Fruit fly (Drosophila melanogaster) ovary, adult (tissue): ENCODE data around the gene CG14190.

Experiments used
- CG17801 ChIP-seq: fragments of 200-800 bp; optimal IDR thresholded peaks from 2 replicates; lab custom pipeline; 2019; ENCODE audit warnings: missing biosample characterization, mild to moderate bottlenecking, missing genetic modification characterization, moderate library complexity; ENCODE audit not compliant: partially characterized antibody

CG14190 gene

DNA sequence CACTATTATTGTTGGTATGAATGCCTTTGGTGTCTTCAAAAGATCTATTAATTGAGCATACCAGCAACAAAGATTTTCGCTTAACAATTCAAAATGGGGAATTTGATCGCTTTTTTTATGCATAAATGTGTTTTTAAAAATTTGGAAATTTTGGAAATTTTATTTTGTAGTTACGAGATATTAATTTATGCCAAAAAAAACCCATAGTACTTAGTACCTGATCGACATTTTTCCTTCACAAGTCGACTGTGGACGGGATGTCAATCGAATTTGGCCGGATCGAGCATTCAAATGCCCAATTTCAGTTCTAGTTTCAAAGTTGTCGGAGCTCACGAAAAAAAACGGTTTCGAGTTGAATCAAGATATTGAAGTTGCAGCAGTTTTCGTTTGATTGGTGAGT, at the start of gene CG14190:
Gene CG14190 (plus strand): TSS at position 301 of the 400 bp plus-strand sequence.
- no peak for TF ChIP-seq CG17801 (GFP tag; lab: Kevin White, UChicago)

DNA sequence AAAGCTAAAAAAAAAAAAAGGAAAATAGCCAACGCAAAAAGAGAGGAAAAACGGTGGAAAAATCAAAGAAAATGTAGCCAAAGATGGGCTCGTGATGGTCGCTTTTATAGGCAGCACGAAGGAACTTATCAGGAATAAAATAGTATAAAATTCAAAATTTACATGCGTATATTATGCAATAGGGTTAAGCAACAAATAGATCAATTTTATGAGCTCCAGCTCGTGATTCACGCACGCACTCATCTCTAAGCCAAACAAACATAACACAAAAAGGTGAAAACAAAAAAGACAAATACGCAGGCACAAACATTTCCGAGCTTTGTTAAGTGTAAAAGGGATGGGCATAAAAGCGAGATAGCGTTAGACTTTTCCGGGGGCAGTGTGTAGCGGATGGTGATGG, 47.8 kb upstream of the CG14190 start:
- TF ChIP-seq CG17801 (GFP tag; lab: Kevin White, UChicago) = no peak

DNA sequence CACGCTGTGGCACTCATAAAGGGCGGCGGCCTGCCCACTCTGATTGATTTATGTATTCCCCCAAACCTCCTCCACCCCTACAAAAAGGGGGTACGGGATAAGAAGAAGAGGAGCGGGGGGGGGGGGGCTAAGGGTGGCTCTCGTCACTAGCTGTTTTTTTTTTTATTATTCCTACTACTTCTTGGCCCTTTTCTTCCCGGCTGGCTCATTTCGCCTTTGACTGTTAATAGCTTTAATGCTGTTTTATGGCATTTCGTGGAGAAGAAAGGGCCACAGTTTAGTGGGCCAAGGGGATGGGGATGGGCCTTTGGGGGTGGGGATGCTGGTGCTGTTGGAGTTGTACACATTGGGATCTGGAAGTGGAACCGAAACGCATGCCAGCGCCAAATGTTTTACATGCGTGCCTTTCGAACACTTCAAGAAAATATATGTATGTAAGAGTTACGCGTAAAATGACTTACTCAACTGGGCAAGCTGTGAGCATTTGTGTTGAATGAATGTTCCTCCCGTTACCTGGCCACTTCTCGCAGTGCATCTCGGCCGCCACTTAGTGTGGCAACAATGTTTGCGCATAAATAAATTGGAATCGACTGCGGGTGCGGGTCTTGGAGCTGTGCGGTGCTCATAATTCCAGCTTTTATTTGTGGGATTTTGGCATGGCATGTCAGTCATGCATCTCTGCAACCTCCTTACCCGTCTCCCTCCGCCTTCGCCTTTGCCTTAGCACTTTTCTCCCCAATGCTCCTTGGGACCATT, 46.4 kb upstream of the CG14190 start:
- TF ChIP-seq CG17801 (GFP tag; lab: Kevin White, UChicago) = no peak

DNA sequence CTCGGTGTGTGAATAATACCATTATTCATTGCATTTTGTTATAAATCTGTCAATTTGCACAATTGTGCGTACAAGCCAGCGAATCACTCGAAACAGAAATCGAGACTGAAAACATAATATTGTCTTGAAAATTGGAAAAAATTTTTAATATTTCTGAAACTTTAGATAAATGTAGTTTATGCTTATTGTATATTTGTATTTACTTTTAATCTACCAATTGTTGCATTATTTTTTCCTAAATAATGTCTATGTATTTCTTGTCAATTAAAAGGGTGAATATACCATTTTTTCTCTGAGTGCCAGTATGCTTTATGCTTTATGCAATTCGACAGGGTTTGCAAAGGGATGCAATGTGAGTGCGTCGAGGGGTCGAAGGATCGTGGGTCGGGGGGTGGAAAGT, 42.1 kb upstream of the CG14190 start:
- no peak for TF ChIP-seq CG17801 (GFP tag; lab: Kevin White, UChicago)

DNA sequence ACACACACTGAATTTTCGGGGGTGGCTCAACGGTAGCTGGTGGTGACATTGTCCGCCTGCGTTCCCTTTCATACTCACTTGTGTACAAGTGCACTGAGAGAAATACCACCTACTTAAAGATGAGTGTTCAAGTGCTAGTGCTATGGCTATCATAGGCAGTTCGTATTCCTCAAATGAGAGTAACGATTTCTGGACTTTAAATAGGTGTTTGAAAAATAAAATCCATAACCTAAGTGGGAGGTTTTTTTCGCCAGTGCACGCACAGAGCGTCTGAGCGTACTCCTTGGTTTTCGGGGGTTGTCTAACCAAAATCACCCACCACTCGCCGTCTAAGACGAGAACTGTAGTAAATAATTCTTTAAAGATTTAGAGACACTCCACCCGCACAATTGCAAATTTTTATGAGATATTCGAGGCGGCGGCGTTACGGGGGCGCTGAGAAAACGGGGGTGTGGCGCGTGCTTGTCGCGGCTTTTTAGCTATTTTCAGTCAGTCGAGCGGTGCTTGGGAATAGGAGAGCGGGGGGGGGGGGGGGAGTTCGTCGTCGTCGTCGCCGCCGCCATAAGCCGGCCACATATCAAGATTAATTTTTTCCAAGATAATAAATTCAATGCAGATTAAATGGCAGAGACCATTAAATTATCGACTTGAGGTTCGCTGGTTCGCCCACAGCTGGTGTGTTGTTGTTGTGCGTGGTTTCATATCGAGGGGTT, 38.5 kb upstream of the CG14190 start:
- no peak for TF ChIP-seq CG17801 (GFP tag; lab: Kevin White, UChicago)

DNA sequence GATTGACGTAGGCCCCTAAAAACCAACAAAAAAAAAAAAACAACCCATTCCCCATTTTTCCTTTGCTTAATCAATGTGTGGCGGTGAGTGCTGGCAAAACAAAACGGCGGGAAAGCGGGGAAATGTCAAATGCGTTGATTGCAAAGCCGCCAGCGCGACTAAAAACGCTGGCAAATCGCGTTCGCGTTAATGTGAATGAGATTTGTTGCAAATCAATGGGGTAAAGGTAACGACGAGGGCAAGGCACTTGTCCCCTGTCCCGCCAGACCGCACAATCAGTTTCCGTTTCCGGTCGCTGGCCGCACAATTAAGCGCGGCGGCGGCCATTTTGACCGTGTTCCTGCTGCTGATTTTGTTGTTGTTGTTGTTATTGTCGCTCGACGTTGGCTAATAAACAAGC, 36.6 kb upstream of the CG14190 start:
- no peak for TF ChIP-seq CG17801 (GFP tag; lab: Kevin White, UChicago)

DNA sequence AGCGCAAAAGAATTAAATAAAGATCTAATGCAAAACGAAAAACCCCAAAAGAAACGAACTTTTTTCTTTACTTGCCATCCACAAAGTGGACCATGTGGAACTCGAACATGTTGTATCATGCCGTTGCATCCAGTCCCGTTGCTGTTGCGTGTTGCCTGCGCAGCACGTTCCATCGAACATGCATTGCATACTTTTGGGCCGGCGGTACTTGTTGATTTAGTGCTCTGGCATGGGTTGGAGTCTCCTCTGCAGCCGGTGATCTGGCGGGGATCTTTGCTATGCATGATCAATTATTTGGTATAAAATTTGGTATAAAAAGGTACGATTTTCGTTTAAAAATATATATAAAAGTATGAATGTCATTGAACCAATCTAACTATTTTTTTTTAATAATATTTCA, 28.1 kb upstream of the CG14190 start:
- no peak for TF ChIP-seq CG17801 (GFP tag; lab: Kevin White, UChicago)

DNA sequence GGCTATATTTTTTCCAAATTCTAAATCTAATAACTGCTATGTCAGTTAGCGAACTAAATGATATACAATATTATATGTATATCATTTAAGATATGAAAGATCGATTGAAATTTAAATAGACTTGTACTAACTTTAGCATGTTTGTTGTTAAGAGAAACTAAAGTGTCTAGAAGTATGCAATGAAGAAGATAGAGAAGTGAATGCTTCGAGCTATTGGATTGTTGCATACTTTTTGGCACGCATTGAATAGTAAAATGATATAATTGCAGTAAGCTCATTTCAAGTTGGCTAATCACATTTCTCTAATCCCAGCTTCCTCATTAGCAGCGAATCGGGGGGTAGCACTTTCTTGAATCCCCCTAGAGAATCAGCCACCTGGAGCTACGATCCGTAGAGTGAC, 23.0 kb upstream of the CG14190 start:
- TF ChIP-seq CG17801 (GFP tag; lab: Kevin White, UChicago) = no peak

DNA sequence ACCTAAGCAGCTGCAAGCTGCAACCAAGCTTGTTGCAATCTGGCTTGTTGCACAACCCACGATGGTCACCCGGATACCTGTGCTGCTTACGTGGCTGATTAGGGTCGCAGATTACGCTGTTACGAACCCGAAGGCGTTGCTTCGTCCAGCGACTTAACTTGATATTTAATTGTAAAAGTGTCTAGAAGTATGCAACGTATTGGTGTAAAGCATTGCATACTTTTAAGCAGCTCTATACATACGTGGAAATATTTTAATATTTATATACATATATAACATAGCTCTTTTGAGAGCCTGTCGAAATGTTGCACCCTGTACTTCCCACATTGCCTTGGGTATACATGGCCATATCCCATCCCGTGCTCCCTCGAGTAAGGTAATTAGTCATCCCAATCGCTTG, 19.6 kb upstream of the CG14190 start:
- no peak for TF ChIP-seq CG17801 (GFP tag; lab: Kevin White, UChicago)

DNA sequence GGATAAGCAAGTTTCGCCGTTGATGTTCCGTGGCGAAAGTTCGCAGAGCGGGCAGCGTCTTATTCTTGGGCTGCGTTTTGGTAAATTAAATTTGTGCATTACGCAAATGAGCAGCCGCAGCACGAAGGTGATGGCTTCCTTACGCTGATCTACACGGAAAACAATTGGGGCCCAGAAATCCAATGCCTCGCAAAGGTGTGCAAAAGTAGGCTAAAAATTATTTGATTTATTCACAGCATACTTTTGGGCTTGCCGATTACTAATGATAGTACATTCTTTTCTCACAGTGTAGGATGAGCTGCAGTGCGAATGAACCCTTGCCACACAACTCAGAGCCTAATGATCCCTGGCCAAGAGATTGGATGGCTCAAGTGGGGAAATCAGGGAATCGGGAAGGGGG, 16.4 kb upstream of the CG14190 start:
- TF ChIP-seq CG17801 (GFP tag; lab: Kevin White, UChicago) = no peak

DNA sequence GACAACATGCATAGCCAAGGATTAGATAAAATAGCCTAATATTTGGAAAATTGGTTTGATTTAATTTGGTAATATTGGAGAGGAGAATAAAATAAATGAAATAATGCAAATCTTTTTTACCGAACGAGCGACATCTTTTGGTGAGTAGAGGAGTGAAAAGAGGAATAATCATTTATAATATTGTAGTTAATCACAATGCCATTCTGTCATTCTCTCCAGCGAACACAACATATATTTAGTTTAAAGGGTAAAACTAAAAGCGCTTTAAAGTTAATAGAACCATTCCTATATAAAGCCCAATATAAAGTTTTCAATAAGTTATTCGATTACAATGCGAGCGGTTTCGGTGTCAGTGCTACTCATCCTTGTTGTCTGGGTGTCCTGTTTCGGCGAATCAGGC, 6.6 kb upstream of the CG14190 start, which contains the start of gene Diedel3:
Gene Diedel3 (plus strand): TSS at position 301 of the 400 bp plus-strand sequence.
- TF ChIP-seq CG17801 (GFP tag; lab: Kevin White, UChicago) = no peak

DNA sequence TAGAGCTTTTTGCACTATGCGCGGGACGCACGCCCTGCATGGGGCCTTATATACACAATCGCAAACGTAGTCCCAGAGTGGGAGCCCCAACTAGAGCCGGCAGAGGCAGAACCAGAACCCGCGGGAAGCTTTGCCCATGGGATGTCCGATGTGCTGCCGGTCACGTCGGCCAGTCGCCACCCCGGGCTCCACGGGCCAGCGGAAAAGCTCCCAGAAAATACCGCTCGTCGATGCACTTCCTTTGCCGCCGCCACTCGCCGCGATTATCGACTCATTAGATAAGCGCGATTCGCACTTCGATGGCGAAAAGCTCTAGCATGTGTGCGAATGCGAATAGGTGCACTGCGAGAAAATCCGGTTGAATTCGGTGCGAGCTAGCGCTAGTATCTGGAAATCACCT, 12.2 kb downstream of the CG14190 start, which contains the start of gene CG34330:
Gene CG34330 (minus strand): TSS at position 101 of the 400 bp plus-strand sequence.
- no peak for TF ChIP-seq CG17801 (GFP tag; lab: Kevin White, UChicago)

DNA sequence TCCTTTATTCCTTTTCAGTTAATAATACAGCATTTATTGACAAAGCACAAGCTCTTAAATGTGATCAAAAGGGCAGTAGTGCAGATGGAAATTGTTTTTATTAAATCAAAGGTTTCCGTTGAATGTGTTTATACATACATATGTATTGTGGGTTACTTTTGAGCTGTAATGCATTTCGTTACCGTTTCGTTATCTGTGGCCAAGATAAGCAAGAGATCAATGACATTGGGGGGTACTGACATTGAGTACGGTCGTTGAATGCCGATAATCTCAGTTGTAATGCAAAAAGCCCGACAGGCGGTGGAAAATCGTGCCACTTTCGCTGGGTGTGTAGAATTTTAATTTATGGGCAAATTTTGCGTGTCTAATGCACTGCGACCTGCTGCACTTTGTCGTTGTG, 16.3 kb downstream of the CG14190 start:
- no peak for TF ChIP-seq CG17801 (GFP tag; lab: Kevin White, UChicago)

DNA sequence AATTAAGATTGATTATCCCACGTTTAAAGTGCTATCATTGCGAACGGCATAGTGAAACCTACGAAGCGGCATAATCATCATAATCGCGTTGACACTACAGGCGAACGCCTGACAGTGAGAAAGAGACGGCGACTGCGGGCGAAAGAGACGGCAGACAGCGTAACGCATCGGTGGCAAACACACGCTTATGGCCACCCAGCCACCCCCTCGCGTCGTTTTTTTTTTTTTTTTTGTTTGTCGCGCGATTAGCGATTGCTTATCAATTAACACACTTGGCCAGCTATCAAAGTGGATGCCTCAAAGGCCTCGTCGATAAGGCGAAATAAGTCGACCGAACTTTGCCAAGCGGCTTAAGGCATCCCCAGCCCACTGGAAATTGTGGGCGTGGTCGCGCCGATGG, 17.2 kb downstream of the CG14190 start:
- no peak for TF ChIP-seq CG17801 (GFP tag; lab: Kevin White, UChicago)

DNA sequence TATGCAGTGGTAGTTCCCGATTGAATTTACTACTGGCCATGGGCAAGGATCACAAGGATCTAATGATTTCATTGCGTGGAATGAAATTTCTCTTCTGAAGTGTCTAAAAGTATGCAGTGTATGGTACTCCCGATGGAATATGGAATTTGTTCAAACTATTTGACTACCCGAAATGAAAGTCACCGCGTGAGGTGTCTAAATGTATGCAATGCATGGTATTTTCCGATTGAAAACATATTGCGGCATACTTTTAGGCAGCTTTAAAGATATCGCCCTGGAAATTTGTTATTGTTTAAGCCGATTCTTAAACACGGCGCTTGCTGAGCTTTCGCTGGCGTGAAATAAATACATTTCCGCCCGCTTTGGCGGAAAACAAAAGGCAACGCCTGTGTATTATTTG, 17.9 kb downstream of the CG14190 start:
- no peak for TF ChIP-seq CG17801 (GFP tag; lab: Kevin White, UChicago)

DNA sequence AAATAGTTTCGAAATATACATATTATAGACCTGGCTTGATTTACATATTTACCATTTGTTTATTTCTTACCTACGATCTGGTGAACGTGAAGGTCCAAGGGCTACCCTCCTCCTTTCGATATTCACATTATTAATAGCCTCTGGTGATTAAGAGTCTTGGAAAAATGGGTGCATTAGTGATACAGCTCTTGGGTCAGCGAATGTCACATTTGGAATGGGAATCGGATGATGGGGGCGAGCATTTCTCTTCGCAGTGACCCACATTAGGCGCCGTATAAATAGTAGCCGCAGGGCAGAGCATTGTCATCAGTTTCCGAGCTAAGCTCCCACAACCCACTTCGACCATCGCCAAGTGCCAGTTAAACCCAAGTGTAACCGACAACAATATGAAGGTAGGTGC, 20.7 kb downstream of the CG14190 start, which contains the start of gene CG7406:
Gene CG7406 (plus strand): TSS at position 301 of the 400 bp plus-strand sequence.
- no peak for TF ChIP-seq CG17801 (GFP tag; lab: Kevin White, UChicago)
